Fruit fly (Drosophila melanogaster) whole organism, pupa: ENCODE results near the gene Klp98A.

Source experiments
- CG10348 ChIP-seq: fragments of 200-800 bp; sonication (Bioruptor generic); IDR thresholded peaks from 2 replicates; pipeline ENCODE4 v1.3.6; 2022; ENCODE audit warnings: missing biosample characterization, missing genetic modification characterization
- CG12605 ChIP-seq: fragments of 200-800 bp; sonication (Bioruptor generic); IDR thresholded peaks from 2 replicates; pipeline ENCODE4 v1.3.6; 2022; ENCODE audit warnings: missing biosample characterization, missing genetic modification characterization
- CG13204 ChIP-seq: fragments of 200-800 bp; sonication (Bioruptor generic); optimal IDR thresholded peaks from 2 replicates; lab custom pipeline; 2018; ENCODE audit warnings: missing biosample characterization, mild to moderate bottlenecking, missing genetic modification characterization, moderate library complexity
- CG14655 ChIP-seq: fragments of 200-800 bp; sonication (Bioruptor generic); optimal IDR thresholded peaks from 3 replicates; lab custom pipeline; 2017; ENCODE audit warnings: mild to moderate bottlenecking, missing biosample characterization, missing genetic modification reagents, missing genetic modification characterization
- CG15710 ChIP-seq: fragments of 200-800 bp; sonication (Bioruptor generic); optimal IDR thresholded peaks from 2 replicates; lab custom pipeline; 2018; ENCODE audit warnings: missing biosample characterization, mild to moderate bottlenecking, missing genetic modification characterization, moderate library complexity
- CG17806 ChIP-seq: fragments of 200-800 bp; sonication (Bioruptor generic); optimal IDR thresholded peaks from 2 replicates; lab custom pipeline; 2018; ENCODE audit warnings: missing biosample characterization, mild to moderate bottlenecking, missing genetic modification characterization, moderate library complexity
- CG32121 ChIP-seq: fragments of 200-800 bp; sonication (Bioruptor generic); IDR thresholded peaks from 2 replicates; pipeline ENCODE4 v1.3.6; 2022; ENCODE audit warnings: missing biosample characterization, missing genetic modification characterization
- CG34367 ChIP-seq: fragments of 200-800 bp; sonication (Bioruptor generic); optimal IDR thresholded peaks from 2 replicates; lab custom pipeline; 2018; ENCODE audit warnings: missing biosample characterization, mild to moderate bottlenecking, missing genetic modification characterization
- CG4496 ChIP-seq: fragments of 200-800 bp; sonication (Bioruptor generic); IDR thresholded peaks from 3 replicates; pipeline ENCODE4 v1.3.6; 2022; ENCODE audit warnings: missing biosample characterization, missing genetic modification characterization
- CG8159 ChIP-seq: fragments of 200-800 bp; sonication (Bioruptor generic); optimal IDR thresholded peaks from 3 replicates; lab custom pipeline; 2018; ENCODE audit warnings: missing biosample characterization, mild to moderate bottlenecking, missing genetic modification characterization, moderate library complexity
- CG8301 ChIP-seq: fragments of 200-800 bp; sonication (Bioruptor generic); optimal IDR thresholded peaks from 2 replicates; lab custom pipeline; 2018; ENCODE audit warnings: missing biosample characterization, mild to moderate bottlenecking, missing genetic modification characterization
- CG9948 ChIP-seq: fragments of 200-800 bp; sonication (Bioruptor generic); optimal IDR thresholded peaks from 2 replicates; lab custom pipeline; 2018; ENCODE audit warnings: missing biosample characterization, mild to moderate bottlenecking, missing genetic modification characterization, moderate library complexity
- D1 ChIP-seq: fragments of 200-800 bp; sonication (Bioruptor generic); optimal IDR thresholded peaks from 2 replicates; lab custom pipeline; 2018; ENCODE audit warnings: missing biosample characterization, mild to moderate bottlenecking, missing genetic modification characterization, moderate library complexity
- EcR ChIP-seq: fragments of 200-800 bp; sonication (Bioruptor generic); optimal IDR thresholded peaks from 3 replicates; lab custom pipeline; 2019; ENCODE audit warnings: missing biosample characterization, missing genetic modification characterization, mild to moderate bottlenecking, moderate library complexity, missing genetic modification reagents
- Ets98B ChIP-seq: fragments of 200-800 bp; sonication (Bioruptor generic); IDR thresholded peaks from 2 replicates; pipeline ENCODE4 v1.3.6; 2022; ENCODE audit warnings: missing biosample characterization, missing genetic modification characterization
- Pif1A ChIP-seq: fragments of 200-800 bp; sonication (Bioruptor generic); optimal IDR thresholded peaks from 3 replicates; lab custom pipeline; 2016; ENCODE audit warnings: missing biosample characterization, missing genetic modification characterization
- Pif1B ChIP-seq: fragments of 200-800 bp; sonication (Bioruptor generic); optimal IDR thresholded peaks from 3 replicates; lab custom pipeline; 2016; ENCODE audit warnings: missing biosample characterization, missing genetic modification characterization
- Snoo ChIP-seq: fragments of 200-800 bp; sonication (Bioruptor generic); optimal IDR thresholded peaks from 3 replicates; lab custom pipeline; 2017; ENCODE audit warnings: missing biosample characterization, mild to moderate bottlenecking, missing genetic modification characterization, inconsistent platforms
- fd96Ca ChIP-seq: fragments of 200-800 bp; sonication (Bioruptor generic); IDR thresholded peaks from 3 replicates; pipeline ENCODE4 v1.3.6; 2022; ENCODE audit warnings: missing biosample characterization, missing genetic modification characterization
- gl ChIP-seq: fragments of 200-800 bp; sonication (Bioruptor generic); optimal IDR thresholded peaks from 2 replicates; lab custom pipeline; 2018; ENCODE audit warnings: missing biosample characterization, mild to moderate bottlenecking, missing genetic modification characterization
- rn ChIP-seq: fragments of 200-800 bp; sonication (Bioruptor generic); IDR thresholded peaks from 2 replicates; pipeline ENCODE4 v1.3.6; 2022; ENCODE audit warnings: missing biosample characterization, missing genetic modification characterization

Gene Klp98A

DNA sequence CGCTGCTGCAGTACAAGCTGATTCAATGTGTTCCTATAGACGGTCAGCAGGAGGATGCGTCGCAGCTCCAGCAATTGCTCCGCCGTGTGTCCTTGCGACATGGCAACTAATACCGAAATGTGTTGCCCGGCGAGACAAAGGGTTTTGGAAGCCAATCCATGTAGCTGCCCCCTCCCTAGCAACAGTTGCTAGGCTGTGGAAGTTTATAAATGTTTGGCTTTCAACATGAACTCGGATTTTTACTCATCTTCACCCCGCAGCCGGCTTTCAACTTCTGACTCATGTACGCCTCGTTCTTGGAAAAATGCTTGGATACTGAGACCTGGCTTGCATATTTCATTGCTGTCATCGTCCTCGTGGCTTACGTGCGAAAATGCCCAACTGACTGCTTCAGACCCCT lies 41.8 kb downstream of the Klp98A start, which contains the start of gene CG13972:
Gene CG13972 (minus strand): TSS at position 101 of the 400 bp plus-strand sequence.
- TF ChIP-seq EcR = no peak
- no peak for TF ChIP-seq Ets98B
- TF ChIP-seq gl (tag; lab: Kevin White, UChicago) = no peak
- no peak for TF ChIP-seq rn
- TF ChIP-seq CG8159 (tag; lab: Kevin White, UChicago) = no peak
- no peak for TF ChIP-seq fd96Ca (GFP tag; lab: Robert Waterston, UW)
- TF ChIP-seq CG12605 (GFP tag; lab: Robert Waterston, UW) = no peak
- no peak for TF ChIP-seq CG13204 (GFP tag; lab: Kevin White, UChicago)
- no peak for TF ChIP-seq D1
- TF ChIP-seq CG10348 (GFP tag; lab: Robert Waterston, UW) = no peak
- TF ChIP-seq CG14655 = no peak
- no peak for TF ChIP-seq CG32121 (GFP tag; lab: Robert Waterston, UW)
- TF ChIP-seq CG4496 (GFP tag; lab: Robert Waterston, UW) = no peak
- TF ChIP-seq Pif1A (GFP tag; lab: Kevin White, UChicago) = no peak
- TF ChIP-seq CG15710 = no peak
- TF ChIP-seq Pif1B (GFP tag; lab: Kevin White, UChicago) = no peak
- TF ChIP-seq Snoo (tag; lab: Kevin White, UChicago) = no peak
- no peak for TF ChIP-seq CG17806

dm6 chr3R:27502856-27503255 lies 56.1 kb downstream of the Klp98A start, which contains the start of gene CG5402:
Gene CG5402, minus strand, starts transcription at chr3R:27502956.
- TF ChIP-seq CG13204 (GFP tag; lab: Kevin White, UChicago) (no peak), CG8159 (tag; lab: Kevin White, UChicago) (no peak), rn (no peak), gl (tag; lab: Kevin White, UChicago) (no peak), Snoo (tag; lab: Kevin White, UChicago) (no peak), CG10348 (GFP tag; lab: Robert Waterston, UW) (no peak), CG8301 (tag; lab: Kevin White, UChicago) (no peak), CG17806 (no peak), EcR (no peak), D1 (no peak), CG34367 (no peak), CG9948 (tag; lab: Kevin White, UChicago) (no peak)

DNA sequence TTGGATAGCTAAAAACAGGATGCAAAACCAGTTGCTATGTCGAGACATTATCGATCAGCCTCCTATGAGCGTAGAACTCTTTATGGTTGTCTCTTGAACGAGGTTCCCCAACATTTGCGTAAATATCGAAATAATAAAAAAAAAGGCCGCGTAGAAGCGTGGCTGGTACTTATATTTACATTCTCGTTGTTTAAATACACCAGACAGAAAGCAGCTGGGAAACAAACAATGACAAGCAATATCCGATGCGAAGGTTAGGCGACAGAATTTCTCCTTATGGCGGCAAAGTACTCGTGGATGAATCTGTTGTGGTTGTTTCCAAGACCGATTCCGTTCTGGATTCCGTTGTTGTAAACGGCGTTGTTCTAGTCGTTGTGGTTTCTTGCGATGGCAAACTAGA lies 57.0 kb downstream of the Klp98A start, which contains the start of gene CG43139:
Gene CG43139 (minus strand): TSS at position 88 of the 400 bp plus-strand sequence.
- no peak for TF ChIP-seq rn
- no peak for TF ChIP-seq CG12605 (GFP tag; lab: Robert Waterston, UW)
- no peak for TF ChIP-seq fd96Ca (GFP tag; lab: Robert Waterston, UW)
- TF ChIP-seq Pif1B (GFP tag; lab: Kevin White, UChicago) = no peak
